Worm (Caenorhabditis elegans): ENCODE results near the gene ttbk-8.1.
A peak's percentile ranks its signal among the peaks of the same experiment; 100 is the strongest.

Gene ttbk-8.1

ce11 chrIV:13492271-13492670 is 20.2 kb downstream of the ttbk-8.1 start, which contains the start of gene Y45F10A.7:
Gene Y45F10A.7 (plus strand): TSS chrIV:13492571.
- TF ChIP-seq aly-1 (tag; optimal IDR thresholded peaks at IDR 0.05) (no peak), ceh-36 (tag; optimal IDR thresholded peaks at IDR 0.05) (no peak), scrt-1 (GFP tag; IDR thresholded peaks at IDR 0.05) (no peak), tbx-11 (GFP tag; IDR thresholded peaks at IDR 0.05) (no peak), sea-1 (GFP tag; conservative IDR thresholded peaks at IDR 0.05) (no peak), tra-4 (tag; optimal IDR thresholded peaks at IDR 0.05) (no peak), flt-1 (GFP tag; IDR thresholded peaks at IDR 0.05) (no peak), pes-1 (GFP tag; IDR thresholded peaks at IDR 0.05) (no peak), ceh-13 (GFP tag; optimal IDR thresholded peaks at IDR 0.05) (no peak)

ce11 chrIV:13493719-13494118 is 21.6 kb downstream of the ttbk-8.1 start:
- TF ChIP-seq hmbx-1 (tag; optimal IDR thresholded peaks at IDR 0.05) (no peak), hnd-1 (tag; optimal IDR thresholded peaks at IDR 0.05) (no peak), ceh-13 (GFP tag; optimal IDR thresholded peaks at IDR 0.05) (no peak)

ce11 chrIV:13502806-13503363 is 30.8 kb downstream of the ttbk-8.1 start, which contains the start of gene tbc-9:
Gene tbc-9 (minus strand): TSS chrIV:13502856.
- no peak for TF ChIP-seq flt-1 (GFP tag; IDR thresholded peaks at IDR 0.05)

- TF ChIP-seq scrt-1 (GFP tag; IDR thresholded peaks at IDR 0.05): 0 out of 2 replicates have a peak, but pooled peaks have one; percentile 14
- TF ChIP-seq flt-1 (GFP tag; IDR thresholded peaks at IDR 0.05): peak; percentile 59
- peak; percentile 63 for TF ChIP-seq pes-1 (GFP tag; IDR thresholded peaks at IDR 0.05)
These were observed 32.0 kb downstream of the ttbk-8.1 start for ce11 chrIV:13504065-13504464.

ce11 chrIV:13505144-13505543 is 33.0 kb downstream of the ttbk-8.1 start, which contains the start of gene seld-1:
Gene seld-1 (plus strand): TSS chrIV:13505444.
- TF ChIP-seq ceh-36 (tag; optimal IDR thresholded peaks at IDR 0.05): no peak
- TF ChIP-seq sea-1 (GFP tag; conservative IDR thresholded peaks at IDR 0.05): no peak
- TF ChIP-seq tra-4 (tag; optimal IDR thresholded peaks at IDR 0.05): no peak
- no peak for TF ChIP-seq hnd-1 (tag; optimal IDR thresholded peaks at IDR 0.05)
- no peak for TF ChIP-seq F13C5.2 (tag; optimal IDR thresholded peaks at IDR 0.05)
- no peak for TF ChIP-seq hmg-4 (GFP tag; optimal IDR thresholded peaks at IDR 0.05)
- TF ChIP-seq B0310.2 (tag; optimal IDR thresholded peaks at IDR 0.05): no peak
- no peak for TF ChIP-seq ama-1 (optimal IDR thresholded peaks at IDR 0.05)
- TF ChIP-seq flt-1 (GFP tag; IDR thresholded peaks at IDR 0.05): no peak
- no peak for TF ChIP-seq ets-7 (tag; optimal IDR thresholded peaks at IDR 0.05)
- no peak for TF ChIP-seq ceh-13 (GFP tag; optimal IDR thresholded peaks at IDR 0.05)
- no peak for TF ChIP-seq aly-1 (tag; optimal IDR thresholded peaks at IDR 0.05)
- TF ChIP-seq scrt-1 (GFP tag; IDR thresholded peaks at IDR 0.05): no peak

ce11 chrIV:13505662-13506061 is 33.6 kb downstream of the ttbk-8.1 start, which contains the start of gene nlp-17:
Gene nlp-17 (minus strand): TSS chrIV:13505762.
- TF ChIP-seq aly-1 (tag; optimal IDR thresholded peaks at IDR 0.05) (no peak), hnd-1 (tag; optimal IDR thresholded peaks at IDR 0.05) (no peak), tbx-37 (GFP tag; conservative IDR thresholded peaks at IDR 0.05) (no peak), tra-4 (tag; optimal IDR thresholded peaks at IDR 0.05) (no peak), ceh-13 (GFP tag; optimal IDR thresholded peaks at IDR 0.05) (no peak), scrt-1 (GFP tag; IDR thresholded peaks at IDR 0.05) (no peak), B0310.2 (tag; optimal IDR thresholded peaks at IDR 0.05) (no peak), ceh-36 (tag; optimal IDR thresholded peaks at IDR 0.05) (no peak), sea-1 (GFP tag; conservative IDR thresholded peaks at IDR 0.05) (no peak), ama-1 (optimal IDR thresholded peaks at IDR 0.05) (no peak), hmg-4 (GFP tag; optimal IDR thresholded peaks at IDR 0.05) (no peak)

ce11 chrIV:13508924-13509323 is 36.8 kb downstream of the ttbk-8.1 start, which contains the start of gene afmd-2:
Gene afmd-2 (plus strand): TSS chrIV:13509224.
- no peak for TF ChIP-seq B0310.2 (tag; optimal IDR thresholded peaks at IDR 0.05)
- no peak for TF ChIP-seq scrt-1 (GFP tag; IDR thresholded peaks at IDR 0.05)
- no peak for TF ChIP-seq ceh-36 (tag; optimal IDR thresholded peaks at IDR 0.05)
- no peak for TF ChIP-seq flt-1 (GFP tag; IDR thresholded peaks at IDR 0.05)
- TF ChIP-seq hnd-1 (tag; optimal IDR thresholded peaks at IDR 0.05): no peak
- no peak for TF ChIP-seq tra-4 (tag; optimal IDR thresholded peaks at IDR 0.05)
- TF ChIP-seq aly-1 (tag; optimal IDR thresholded peaks at IDR 0.05): no peak
- TF ChIP-seq ceh-13 (GFP tag; optimal IDR thresholded peaks at IDR 0.05): no peak
- no peak for TF ChIP-seq tbx-37 (GFP tag; conservative IDR thresholded peaks at IDR 0.05)
- no peak for TF ChIP-seq hmbx-1 (tag; optimal IDR thresholded peaks at IDR 0.05)
- TF ChIP-seq tbx-11 (GFP tag; IDR thresholded peaks at IDR 0.05): no peak
- TF ChIP-seq sea-1 (GFP tag; conservative IDR thresholded peaks at IDR 0.05): no peak
- TF ChIP-seq ets-7 (tag; optimal IDR thresholded peaks at IDR 0.05): no peak
- no peak for TF ChIP-seq F13C5.2 (tag; optimal IDR thresholded peaks at IDR 0.05)
- no peak for TF ChIP-seq ama-1 (optimal IDR thresholded peaks at IDR 0.05)
- no peak for TF ChIP-seq pes-1 (GFP tag; IDR thresholded peaks at IDR 0.05)
- no peak for TF ChIP-seq hmg-4 (GFP tag; optimal IDR thresholded peaks at IDR 0.05)

- no peak for TF ChIP-seq tra-4 (tag; optimal IDR thresholded peaks at IDR 0.05)
- TF ChIP-seq flt-1 (GFP tag; IDR thresholded peaks at IDR 0.05): no peak
- no peak for TF ChIP-seq F13C5.2 (tag; optimal IDR thresholded peaks at IDR 0.05)
- TF ChIP-seq hmbx-1 (tag; optimal IDR thresholded peaks at IDR 0.05): no peak
- TF ChIP-seq ceh-36 (tag; optimal IDR thresholded peaks at IDR 0.05): no peak
- TF ChIP-seq B0310.2 (tag; optimal IDR thresholded peaks at IDR 0.05): no peak
- TF ChIP-seq tbx-11 (GFP tag; IDR thresholded peaks at IDR 0.05): no peak
- no peak for TF ChIP-seq ama-1 (optimal IDR thresholded peaks at IDR 0.05)
- no peak for TF ChIP-seq sea-1 (GFP tag; conservative IDR thresholded peaks at IDR 0.05)
- no peak for TF ChIP-seq aly-1 (tag; optimal IDR thresholded peaks at IDR 0.05)
- no peak for TF ChIP-seq scrt-1 (GFP tag; IDR thresholded peaks at IDR 0.05)
- no peak for TF ChIP-seq tbx-37 (GFP tag; conservative IDR thresholded peaks at IDR 0.05)
- TF ChIP-seq hmg-4 (GFP tag; optimal IDR thresholded peaks at IDR 0.05): no peak
- no peak for TF ChIP-seq pes-1 (GFP tag; IDR thresholded peaks at IDR 0.05)
- no peak for TF ChIP-seq hnd-1 (tag; optimal IDR thresholded peaks at IDR 0.05)
- no peak for TF ChIP-seq ets-7 (tag; optimal IDR thresholded peaks at IDR 0.05)
- TF ChIP-seq ceh-13 (GFP tag; optimal IDR thresholded peaks at IDR 0.05): no peak
These were observed 37.9 kb downstream of the ttbk-8.1 start for ce11 chrIV:13510049-13510448.
